Worm (Caenorhabditis elegans): ENCODE data around the gene T11F9.10.

ce11 chrV:11515145-11515544, 28.4 kb downstream of the T11F9.10 start:
- no peak for TF ChIP-seq him-1 (tag; optimal IDR thresholded peaks at IDR 0.05)
- TF ChIP-seq dao-5 (tag; optimal IDR thresholded peaks at IDR 0.05) = no peak
- TF ChIP-seq W03F9.2 (tag; optimal IDR thresholded peaks at IDR 0.05) = no peak

Measured in whole organism, L4/young adult.